Worm (Caenorhabditis elegans): ENCODE results near the gene spe-41.

DNA sequence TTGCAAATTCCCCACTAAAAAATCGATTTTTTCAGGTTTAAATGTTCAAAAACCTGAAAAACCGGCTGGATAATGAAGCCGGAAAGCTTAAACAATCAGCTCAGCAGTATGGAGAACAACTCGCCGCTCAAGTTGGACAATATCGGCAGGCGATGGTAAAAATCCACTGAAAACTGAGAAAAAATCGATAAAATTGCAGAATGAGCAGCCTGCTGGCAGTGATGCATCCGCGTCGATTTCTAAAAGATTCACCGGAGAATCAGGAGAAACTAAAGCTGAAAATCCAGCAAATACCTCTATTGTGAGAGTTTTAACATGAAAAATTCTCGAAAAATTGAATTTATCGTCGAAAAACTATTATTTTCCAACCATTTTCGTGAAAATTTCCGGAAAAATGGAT lies 38.5 kb downstream of the spe-41 start, which contains the start of gene golg-4:
- no peak for TF ChIP-seq him-1 (tag; optimal IDR thresholded peaks at IDR 0.05)
- TF ChIP-seq W03F9.2 (tag; optimal IDR thresholded peaks at IDR 0.05): no peak
- TF ChIP-seq dao-5 (tag; optimal IDR thresholded peaks at IDR 0.05): no peak
